Fruit fly (Drosophila melanogaster) whole organism, wandering third instar larva: ENCODE measurements around the gene CG32022.

Experiments used
- Abd-B ChIP-seq: fragments of >200 bp; optimal IDR thresholded peaks from 2 replicates; lab custom pipeline; 2017; ENCODE audit warnings: missing biosample characterization, missing genetic modification characterization
- CG32264 ChIP-seq: fragments of 200-800 bp; sonication (Bioruptor generic); optimal IDR thresholded peaks from 2 replicates; lab custom pipeline; 2016; ENCODE audit warnings: missing biosample characterization, missing genetic modification characterization
- CG9705 ChIP-seq: fragments of 200-800 bp; sonication (Bioruptor generic); optimal IDR thresholded peaks from 2 replicates; lab custom pipeline; 2018; ENCODE audit warnings: missing biosample characterization, mild to moderate bottlenecking, missing genetic modification characterization
- CrebA ChIP-seq: fragments of 200-800 bp; sonication (Bioruptor generic); optimal IDR thresholded peaks from 2 replicates; lab custom pipeline; 2016; ENCODE audit warnings: missing biosample characterization, mild to moderate bottlenecking, missing genetic modification characterization, borderline replicate concordance
- Dfd ChIP-seq: fragments of >200 bp; optimal IDR thresholded peaks from 2 replicates; lab custom pipeline; 2017; ENCODE audit warnings: missing biosample characterization, missing genetic modification characterization
- Dif ChIP-seq: fragments of 200-275, 200-300 bp; sonication (Bioruptor generic); optimal IDR thresholded peaks from 2 replicates; lab custom pipeline; 2018; ENCODE audit warnings: missing biosample characterization, missing genetic modification characterization; ENCODE audit not compliant: partially characterized antibody
- GATAd ChIP-seq: sonication (Bioruptor generic); optimal IDR thresholded peaks from 2 replicates; lab custom pipeline; 2016; ENCODE audit warnings: missing biosample characterization, missing genetic modification characterization
- HLH106 ChIP-seq: fragments of 200-800 bp; optimal IDR thresholded peaks from 3 replicates; lab custom pipeline; 2019; ENCODE audit warnings: missing biosample characterization, mild to moderate bottlenecking, missing genetic modification characterization, moderate library complexity
- Hnf4 ChIP-seq: fragments of 200-800 bp; sonication (Bioruptor generic); optimal IDR thresholded peaks from 2 replicates; lab custom pipeline; 2016; ENCODE audit warnings: missing biosample characterization, mild to moderate bottlenecking, missing genetic modification characterization
- Hr78 ChIP-seq: fragments of >200 bp; optimal IDR thresholded peaks from 2 replicates; lab custom pipeline; 2017; ENCODE audit warnings: missing biosample characterization, missing genetic modification characterization
- Hr83 ChIP-seq: fragments of 200-300 bp; sonication (Bioruptor generic); optimal IDR thresholded peaks from 2 replicates; lab custom pipeline; 2016; ENCODE audit warnings: missing biosample characterization, mild to moderate bottlenecking, missing genetic modification characterization, moderate library complexity; ENCODE audit not compliant: poor library complexity, severe bottlenecking
- Jra ChIP-seq: sonication (Bioruptor generic); optimal IDR thresholded peaks from 2 replicates; lab custom pipeline; 2016; ENCODE audit warnings: missing biosample characterization, missing genetic modification characterization
- Mio ChIP-seq: sonication (Bioruptor generic); optimal IDR thresholded peaks from 2 replicates; lab custom pipeline; 2016; ENCODE audit warnings: missing biosample characterization, missing genetic modification characterization
- Myc ChIP-seq: fragments of >200 bp; optimal IDR thresholded peaks from 2 replicates; lab custom pipeline; 2017
- N ChIP-seq: fragments of >200 bp; optimal IDR thresholded peaks from 2 replicates; lab custom pipeline; 2018; ENCODE audit warnings: missing biosample characterization, missing external identifiers, missing genetic modification characterization
- OdsH ChIP-seq: fragments of 200-800 bp; sonication (Bioruptor generic); optimal IDR thresholded peaks from 2 replicates; lab custom pipeline; 2016; ENCODE audit warnings: missing biosample characterization, mild to moderate bottlenecking, missing genetic modification characterization
- Rel ChIP-seq, 2 experiments: fragments of 200-800 bp; sonication (Bioruptor generic) in 1 of 2; optimal IDR thresholded peaks; 2 replicates in 1 of 2; 3 replicates in 1 of 2; lab custom pipeline; 2016 to 2019; ENCODE audit warnings: mild to moderate bottlenecking in 2 of 2, missing biosample characterization in 2 of 2, missing genetic modification characterization in 2 of 2, moderate library complexity in 1 of 2
- Sp1 ChIP-seq: fragments of 200-800 bp; sonication (Bioruptor generic); optimal IDR thresholded peaks from 3 replicates; lab custom pipeline; 2019; ENCODE audit warnings: missing biosample characterization, mild to moderate bottlenecking, missing genetic modification characterization, moderate library complexity
- Vsx2 ChIP-seq: fragments of 200-300, 225-300 bp; sonication (Bioruptor generic); optimal IDR thresholded peaks from 2 replicates; lab custom pipeline; 2018; ENCODE audit warnings: missing biosample characterization, missing genetic modification characterization; ENCODE audit not compliant: partially characterized antibody
- br ChIP-seq: fragments of 200-800 bp; sonication (Bioruptor generic); optimal IDR thresholded peaks from 2 replicates; lab custom pipeline; 2016; ENCODE audit warnings: missing biosample characterization, missing genetic modification characterization
- brk ChIP-seq: fragments of 200-800 bp; sonication (Bioruptor generic); optimal IDR thresholded peaks from 2 replicates; lab custom pipeline; 2016; ENCODE audit warnings: missing biosample characterization, mild to moderate bottlenecking, missing genetic modification characterization
- dl ChIP-seq, 2 experiments: fragments of 175-275, 200-275 bp in 1 of 2; fragments of 200-275 bp in 1 of 2; sonication (Bioruptor generic); optimal IDR thresholded peaks; lab custom pipeline; 2018; ENCODE audit warnings: mild to moderate bottlenecking in 2 of 2, missing biosample characterization in 2 of 2, missing genetic modification characterization in 2 of 2, moderate library complexity in 2 of 2; ENCODE audit not compliant: partially characterized antibody in 2 of 2, insufficient read depth in 1 of 2
- dmrt93B ChIP-seq: fragments of 200-800 bp; sonication (Bioruptor generic); optimal IDR thresholded peaks from 2 replicates; lab custom pipeline; 2018; ENCODE audit warnings: missing biosample characterization, mild to moderate bottlenecking, missing genetic modification characterization
- dsf ChIP-seq: sonication (Bioruptor generic); optimal IDR thresholded peaks from 2 replicates; lab custom pipeline; 2016; ENCODE audit warnings: missing biosample characterization, missing genetic modification characterization, borderline replicate concordance
- ey ChIP-seq: fragments of 200-800 bp; sonication (Bioruptor generic); optimal IDR thresholded peaks from 2 replicates; lab custom pipeline; 2016; ENCODE audit warnings: missing biosample characterization, missing genetic modification characterization
- foxo ChIP-seq, 2 experiments: fragments of 200-800 bp; sonication (Bioruptor generic); optimal IDR thresholded peaks; 2 replicates in 1 of 2; 3 replicates in 1 of 2; lab custom pipeline; 2016 to 2017; ENCODE audit warnings: missing biosample characterization in 2 of 2, missing genetic modification characterization in 2 of 2
- fru ChIP-seq: fragments of 200-800 bp; sonication (Bioruptor generic); optimal IDR thresholded peaks from 3 replicates; lab custom pipeline; 2016; ENCODE audit warnings: missing biosample characterization, mild to moderate bottlenecking, missing genetic modification characterization
- h ChIP-seq: fragments of 200-800 bp; sonication (Bioruptor generic); optimal IDR thresholded peaks from 3 replicates; lab custom pipeline; 2016; ENCODE audit warnings: missing biosample characterization, mild to moderate bottlenecking, missing genetic modification characterization
- jim ChIP-seq: fragments of 175-275, 200-325 bp; sonication (Bioruptor generic); optimal IDR thresholded peaks from 2 replicates; lab custom pipeline; 2016; ENCODE audit warnings: missing biosample characterization, mild to moderate bottlenecking, missing genetic modification characterization
- lola ChIP-seq: fragments of >200 bp; optimal IDR thresholded peaks from 2 replicates; lab custom pipeline; 2017; ENCODE audit warnings: missing biosample characterization, missing genetic modification characterization
- pan ChIP-seq: fragments of >200 bp; optimal IDR thresholded peaks from 2 replicates; lab custom pipeline; 2017
- psq ChIP-seq: fragments of 200-800 bp; sonication (Bioruptor generic); optimal IDR thresholded peaks from 3 replicates; lab custom pipeline; 2017; ENCODE audit warnings: missing biosample characterization, mild to moderate bottlenecking, missing genetic modification characterization, moderate library complexity
- rgr ChIP-seq: fragments of 200-800 bp; sonication (Bioruptor generic); optimal IDR thresholded peaks from 3 replicates; lab custom pipeline; 2016; ENCODE audit warnings: missing biosample characterization, mild to moderate bottlenecking, missing genetic modification characterization
- sage ChIP-seq: fragments of 200-800 bp; sonication (Bioruptor generic); optimal IDR thresholded peaks from 2 replicates; lab custom pipeline; 2016; ENCODE audit warnings: missing biosample characterization, mild to moderate bottlenecking, missing genetic modification characterization
- sv ChIP-seq: fragments of 200-800 bp; sonication (Bioruptor generic); optimal IDR thresholded peaks from 3 replicates; lab custom pipeline; 2016; ENCODE audit warnings: missing biosample characterization, missing genetic modification characterization
- tai ChIP-seq: sonication (Bioruptor generic); optimal IDR thresholded peaks from 2 replicates; lab custom pipeline; 2016; ENCODE audit warnings: missing biosample characterization, missing genetic modification characterization
- usp ChIP-seq: fragments of >200 bp; optimal IDR thresholded peaks from 2 replicates; lab custom pipeline; 2017; ENCODE audit warnings: missing biosample characterization, missing genetic modification characterization
- woc ChIP-seq: sonication (Bioruptor generic); optimal IDR thresholded peaks from 2 replicates; lab custom pipeline; 2016; ENCODE audit warnings: missing biosample characterization, mild to moderate bottlenecking, missing genetic modification characterization

The CG32022 gene

DNA sequence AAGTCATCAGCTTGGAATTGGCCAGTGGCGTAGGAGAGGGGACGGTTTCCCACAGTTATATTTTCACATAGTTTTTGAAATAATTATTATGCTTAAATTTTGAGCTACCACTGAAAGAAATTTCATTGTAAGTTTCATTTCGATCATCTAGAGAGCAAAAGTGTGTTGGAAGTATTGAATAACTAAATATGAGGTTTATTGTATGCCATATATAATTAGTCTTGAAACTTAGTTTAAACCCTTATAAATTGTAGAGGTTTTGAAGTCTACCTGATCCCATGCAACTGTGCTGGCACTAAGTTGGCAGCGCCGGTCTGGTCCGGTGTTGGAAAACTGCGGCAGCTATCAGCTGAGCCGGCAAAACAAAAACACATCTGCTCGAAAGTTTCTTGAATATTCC, at the start of gene CG32022, which contains the start of gene CG6511:
TSS of gene CG32022 (minus strand) at position 128 of the 400 bp plus-strand sequence.
TSS of gene CG6511 (plus strand) at position 180 of the 400 bp plus-strand sequence.
- TF ChIP-seq Sp1 (peak; percentile 98), CG9705 (GFP tag; lab: Kevin White, UChicago) (peak; percentile 98), brk (GFP tag; lab: Kevin White, UChicago) (no peak), rgr (GFP tag; lab: Kevin White, UChicago) (peak; percentile 98), Vsx2 (GFP tag; lab: Kevin White, UChicago) (no peak), woc (peak; percentile 95), Mio (GFP tag; lab: Kevin White, UChicago) (peak; percentile 85), GATAd (GFP tag; lab: Kevin White, UChicago) (peak; percentile 90), h (peak; percentile 98), tai (GFP tag; lab: Kevin White, UChicago) (no peak), Jra (GFP tag; lab: Kevin White, UChicago) (peak; percentile 97), Rel (GFP tag; optimal IDR thresholded peaks at IDR 0.05; lab: Kevin White, UChicago) (peak; percentile 59), Rel (tag; optimal IDR thresholded peaks at IDR 0.05; lab: Kevin White, UChicago) (peak; percentile 87), CrebA (GFP tag; lab: Kevin White, UChicago) (peak; percentile 83), CG32264 (peak; percentile 92), Dfd (GFP tag; lab: Kevin White, UChicago) (no peak), N (GFP tag; lab: Kevin White, UChicago) (no peak), lola (GFP tag; lab: Kevin White, UChicago) (no peak), br (peak; percentile 98), HLH106 (peak; percentile 99), Hnf4 (GFP tag; lab: Kevin White, UChicago) (peak; percentile 97), jim (no peak), pan (lab: Kevin White, UChicago) (no peak), Myc (peak; percentile 59), OdsH (GFP tag; lab: Kevin White, UChicago) (peak; percentile 97), sv (GFP tag; lab: Kevin White, UChicago) (peak; percentile 97), ey (GFP tag; lab: Kevin White, UChicago) (peak; percentile 98), dmrt93B (peak; percentile 99), fru (GFP tag; lab: Kevin White, UChicago) (peak; percentile 98), foxo (GFP tag; optimal IDR thresholded peaks at IDR 0.05; lab: Kevin White, UChicago) (peak; percentile 79 to 99), psq (GFP tag; lab: Kevin White, UChicago) (peak; percentile 95), Hr78 (GFP tag; lab: Kevin White, UChicago) (no peak), usp (GFP tag; lab: Kevin White, UChicago) (no peak), Dif (GFP tag; lab: Kevin White, UChicago) (no peak), Hr83 (GFP tag; lab: Kevin White, UChicago) (no peak), dsf (GFP tag; lab: Kevin White, UChicago) (peak; percentile 92), sage (peak; percentile 89), Abd-B (no peak), dl (GFP tag; optimal IDR thresholded peaks at IDR 0.05; lab: Kevin White, UChicago; ENCODE audit: insufficient read depth in 1 of 2, partially characterized antibody in 2 of 2) (no peak)

dm6 chr3L:8770616-8771229, 49.7 kb upstream of the CG32022 start:
- no peak for TF ChIP-seq Dfd (GFP tag; lab: Kevin White, UChicago)
- TF ChIP-seq Sp1, result no peak
- TF ChIP-seq Vsx2 (GFP tag; lab: Kevin White, UChicago), result no peak
- no peak for TF ChIP-seq ey (GFP tag; lab: Kevin White, UChicago)
- TF ChIP-seq sage, result no peak
- no peak for TF ChIP-seq br
- TF ChIP-seq Dif (GFP tag; lab: Kevin White, UChicago), result no peak
- TF ChIP-seq Jra (GFP tag; lab: Kevin White, UChicago), result no peak
- TF ChIP-seq jim, result no peak
- no peak for TF ChIP-seq dmrt93B
- TF ChIP-seq Abd-B, result no peak
- TF ChIP-seq fru (GFP tag; lab: Kevin White, UChicago), result no peak
